Fruit fly (Drosophila melanogaster): ENCODE results near the gene CG4678.
A peak's percentile ranks its signal among the peaks of the same experiment; 100 is the strongest.

The CG4678 gene

DNA sequence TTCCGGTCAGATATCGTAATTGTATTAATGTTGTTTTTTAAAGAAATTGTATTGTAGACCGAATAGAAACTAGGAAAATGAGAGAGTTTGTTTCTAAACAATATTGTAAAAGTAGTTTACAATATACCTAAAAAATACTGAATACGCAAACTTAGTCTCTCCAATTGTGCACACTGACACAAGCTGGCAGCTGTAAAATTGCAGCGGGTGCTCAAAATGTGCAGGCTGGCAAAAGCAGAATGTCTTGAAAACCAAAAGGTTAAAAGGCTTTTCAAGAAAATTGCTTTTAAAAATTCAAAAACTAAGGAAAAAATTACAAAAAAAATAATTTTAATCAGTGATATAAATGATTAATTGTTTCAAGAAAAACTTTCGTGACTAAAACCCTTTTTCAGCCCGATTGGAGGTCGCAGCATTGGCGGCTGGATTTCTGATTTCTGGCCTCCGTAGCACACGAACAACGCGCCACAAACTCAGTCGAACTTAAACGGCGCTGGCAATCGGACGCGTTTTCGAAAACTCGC lies at the start of gene CG4678:
Gene CG4678 (plus strand): TSS at position 474 of the 524 bp plus-strand sequence.
- no peak for TF ChIP-seq CG32121 (GFP tag; IDR thresholded peaks at IDR 0.05)
- no peak for TF ChIP-seq CG8159 (tag; optimal IDR thresholded peaks at IDR 0.05)
- no peak for TF ChIP-seq Pif1B (GFP tag; optimal IDR thresholded peaks at IDR 0.05)
- TF ChIP-seq Ets98B (GFP tag; IDR thresholded peaks at IDR 0.05) = no peak
- no peak for TF ChIP-seq Snoo (tag; optimal IDR thresholded peaks at IDR 0.05)
- no peak for TF ChIP-seq CG15710 (tag; optimal IDR thresholded peaks at IDR 0.05)

DNA sequence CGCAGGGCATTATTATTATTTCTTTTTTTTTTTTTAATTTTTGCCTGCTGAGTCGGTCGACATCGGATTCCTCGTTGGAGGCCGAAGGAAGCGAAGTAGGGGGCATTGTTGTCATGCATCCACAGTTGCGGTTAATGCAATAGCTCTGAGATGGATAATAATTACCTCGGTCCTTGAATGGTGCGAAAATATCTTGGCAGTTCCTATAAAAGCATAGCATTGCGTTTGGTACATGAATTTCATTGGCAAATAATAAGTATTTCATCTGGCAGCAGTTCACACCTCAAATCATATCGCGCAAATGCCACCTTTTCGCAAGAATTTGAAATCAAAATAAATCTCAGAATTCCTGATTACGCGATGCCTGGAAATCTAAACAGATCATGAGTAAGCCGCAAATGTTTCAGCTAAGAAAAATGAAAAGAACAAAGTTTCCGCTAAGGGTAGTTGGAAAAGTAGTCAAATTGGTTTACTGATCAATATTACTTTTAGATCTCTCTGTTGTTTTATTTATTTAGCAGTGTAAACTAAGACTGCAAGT lies 48.8 kb upstream of the CG4678 start:
- TF ChIP-seq Ets98B (GFP tag; IDR thresholded peaks at IDR 0.05) (no peak), rn (GFP tag; IDR thresholded peaks at IDR 0.05) (no peak), Pif1A (GFP tag; optimal IDR thresholded peaks at IDR 0.05) (no peak), CG13204 (GFP tag; optimal IDR thresholded peaks at IDR 0.05) (no peak), Snoo (tag; optimal IDR thresholded peaks at IDR 0.05) (peak; percentile 30), Pif1B (GFP tag; optimal IDR thresholded peaks at IDR 0.05) (no peak), CG8159 (tag; optimal IDR thresholded peaks at IDR 0.05) (peak; percentile 36), CG15710 (tag; optimal IDR thresholded peaks at IDR 0.05) (peak; percentile 18), fd96Ca (GFP tag; IDR thresholded peaks at IDR 0.05) (no peak), CG9948 (tag; optimal IDR thresholded peaks at IDR 0.05) (peak; percentile 38), D1 (tag; optimal IDR thresholded peaks at IDR 0.05) (no peak)

DNA sequence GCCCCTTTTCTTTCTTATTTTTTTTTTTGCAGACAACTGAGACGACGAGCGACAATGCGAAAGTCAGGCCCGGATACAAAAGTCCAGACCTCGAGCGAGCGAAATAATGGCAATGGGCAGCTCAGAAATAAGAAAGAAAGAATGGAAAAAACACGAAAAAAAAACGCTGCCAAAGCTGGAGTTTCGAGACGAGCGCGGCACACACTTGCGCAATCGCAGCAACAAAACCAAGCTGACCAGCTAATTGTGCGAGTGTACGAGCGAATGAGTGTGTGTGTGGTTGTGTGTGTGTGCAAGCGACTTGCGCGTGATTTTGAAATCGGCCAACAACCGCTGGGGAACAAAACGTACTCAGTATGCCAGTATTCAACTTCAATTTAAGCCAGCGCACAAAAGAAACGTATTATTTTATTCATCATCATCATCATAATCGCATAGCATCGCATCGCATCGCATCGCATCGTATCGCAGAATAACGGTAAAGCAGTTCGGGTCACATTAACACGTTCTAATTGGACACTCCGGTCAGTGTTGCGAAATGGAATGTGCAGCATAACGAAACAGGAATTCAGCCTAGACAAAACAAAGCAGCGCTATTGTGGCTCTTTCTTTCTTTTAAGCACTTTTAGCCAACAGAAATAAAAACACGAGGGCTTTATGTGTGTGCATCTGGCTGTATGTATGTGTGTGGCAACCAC lies 48.0 kb upstream of the CG4678 start:
- TF ChIP-seq CG12605 (GFP tag; IDR thresholded peaks at IDR 0.05) (peak; percentile 17; the same call in 1 of the 2 replicates), gl (tag; optimal IDR thresholded peaks at IDR 0.05) (peak; percentile 7), CG4496 (GFP tag; IDR thresholded peaks at IDR 0.05) (no peak), Ets98B (GFP tag; IDR thresholded peaks at IDR 0.05) (peak; percentile 9; the same call in 1 of the 2 replicates), Pif1A (GFP tag; optimal IDR thresholded peaks at IDR 0.05) (no peak), CG32121 (GFP tag; IDR thresholded peaks at IDR 0.05) (no peak), CG17806 (tag; optimal IDR thresholded peaks at IDR 0.05) (no peak), Pif1B (GFP tag; optimal IDR thresholded peaks at IDR 0.05) (peak; percentile 26), CG8159 (tag; optimal IDR thresholded peaks at IDR 0.05) (no peak), CG8301 (tag; optimal IDR thresholded peaks at IDR 0.05) (no peak), CG14655 (GFP tag; optimal IDR thresholded peaks at IDR 0.05) (no peak), Snoo (tag; optimal IDR thresholded peaks at IDR 0.05) (no peak), CG13204 (GFP tag; optimal IDR thresholded peaks at IDR 0.05) (peak; percentile 61), CG10348 (GFP tag; IDR thresholded peaks at IDR 0.05) (no peak), fd96Ca (GFP tag; IDR thresholded peaks at IDR 0.05) (no peak), CG9948 (tag; optimal IDR thresholded peaks at IDR 0.05) (no peak), rn (GFP tag; IDR thresholded peaks at IDR 0.05) (no peak), CG34367 (tag; optimal IDR thresholded peaks at IDR 0.05) (no peak), CG15710 (tag; optimal IDR thresholded peaks at IDR 0.05) (no peak), EcR (GFP tag; optimal IDR thresholded peaks at IDR 0.05) (peak; percentile 72)

DNA sequence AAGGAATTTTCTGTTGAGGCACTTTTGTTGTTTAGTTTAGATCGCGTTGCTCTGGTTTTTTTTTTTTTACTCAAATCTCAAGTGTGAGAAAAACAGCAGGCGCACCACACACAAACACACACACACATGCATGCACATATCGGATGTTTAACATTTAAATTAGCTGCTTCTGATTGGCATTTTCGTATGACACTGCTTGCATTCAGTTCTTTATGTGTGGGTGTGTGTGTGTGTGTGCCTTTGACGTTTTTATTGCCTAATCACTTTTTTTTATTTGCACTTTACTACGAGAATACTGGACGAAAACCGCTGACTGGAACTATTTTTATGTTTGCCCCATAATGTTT lies 47.5 kb upstream of the CG4678 start:
- TF ChIP-seq CG12605 (GFP tag; IDR thresholded peaks at IDR 0.05) (no peak), gl (tag; optimal IDR thresholded peaks at IDR 0.05) (no peak), CG32121 (GFP tag; IDR thresholded peaks at IDR 0.05) (0 out of 2 replicates have a peak, but pooled peaks have one; percentile 14)

DNA sequence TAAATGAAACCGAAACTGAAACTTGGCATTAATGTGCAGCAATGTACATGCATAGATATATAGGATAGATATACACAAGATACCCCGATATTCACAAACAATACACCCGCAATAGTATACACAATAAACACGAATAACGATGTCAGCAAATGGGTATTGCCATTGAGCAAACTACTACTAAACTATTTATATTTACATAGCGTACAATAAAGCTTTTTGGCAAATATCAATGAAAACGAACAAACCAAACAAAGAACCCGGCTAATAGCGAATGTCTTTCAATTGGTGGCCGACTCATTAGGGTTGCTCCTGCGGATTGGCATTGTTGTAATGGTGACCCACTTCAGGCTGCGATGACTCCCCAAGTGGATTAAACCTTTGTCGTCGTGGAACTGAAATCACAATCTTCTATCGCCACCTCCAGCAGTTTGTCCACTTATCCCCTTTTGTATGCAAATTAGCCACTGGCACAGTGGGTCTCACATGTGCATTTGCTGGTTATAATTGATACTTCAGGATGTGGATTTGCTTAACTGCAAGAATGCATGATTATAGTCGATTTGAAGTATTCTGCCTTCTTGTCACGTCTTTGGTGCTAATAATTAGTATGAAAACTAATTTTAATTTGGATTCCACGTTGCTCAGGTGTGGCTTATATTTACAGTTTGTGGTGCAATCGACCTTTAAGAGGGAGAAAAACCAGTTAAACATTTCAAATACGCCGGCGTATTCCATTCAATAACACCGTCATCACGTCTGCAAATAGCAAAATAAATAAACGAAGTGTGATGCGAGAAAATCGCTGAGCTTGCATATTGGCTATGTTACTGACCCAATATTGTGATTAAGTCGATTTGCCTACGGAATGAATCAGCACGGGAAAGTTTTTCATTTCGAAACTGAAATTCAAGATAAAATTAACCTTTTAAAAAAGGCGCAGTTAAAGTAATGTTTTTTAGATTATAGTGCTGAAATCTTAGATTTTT lies 45.6 kb upstream of the CG4678 start:
- TF ChIP-seq Snoo (tag; optimal IDR thresholded peaks at IDR 0.05) (peak; percentile 58), D1 (tag; optimal IDR thresholded peaks at IDR 0.05) (no peak), CG4496 (GFP tag; IDR thresholded peaks at IDR 0.05) (peak; percentile 61; the same call in 2 of the 3 replicates), CG34367 (tag; optimal IDR thresholded peaks at IDR 0.05) (no peak), Pif1A (GFP tag; optimal IDR thresholded peaks at IDR 0.05) (peak; percentile 74), CG9948 (tag; optimal IDR thresholded peaks at IDR 0.05) (no peak), Ets98B (GFP tag; IDR thresholded peaks at IDR 0.05) (peak; percentile 81), CG15710 (tag; optimal IDR thresholded peaks at IDR 0.05) (no peak), CG8301 (tag; optimal IDR thresholded peaks at IDR 0.05) (no peak), CG32121 (GFP tag; IDR thresholded peaks at IDR 0.05) (0 out of 2 replicates have a peak, but pooled peaks have one; percentile 7), CG12605 (GFP tag; IDR thresholded peaks at IDR 0.05) (no peak), CG8159 (tag; optimal IDR thresholded peaks at IDR 0.05) (no peak), gl (tag; optimal IDR thresholded peaks at IDR 0.05) (no peak), fd96Ca (GFP tag; IDR thresholded peaks at IDR 0.05) (peak; percentile 82), Pif1B (GFP tag; optimal IDR thresholded peaks at IDR 0.05) (peak; percentile 60), CG17806 (tag; optimal IDR thresholded peaks at IDR 0.05) (no peak)
